Worm (Caenorhabditis elegans): ENCODE results near the gene cpsf-2.

ce11 chrV:7132248-7132647 is 46.7 kb upstream of the cpsf-2 start, which contains the start of gene sre-10:
- TF ChIP-seq nhr-71 (tag; optimal IDR thresholded peaks at IDR 0.05): no peak
- no peak for TF ChIP-seq unc-62 (GFP tag; optimal IDR thresholded peaks at IDR 0.05)
- TF ChIP-seq nhr-77 (tag; optimal IDR thresholded peaks at IDR 0.05): no peak
- TF ChIP-seq C16A3.4 (tag; optimal IDR thresholded peaks at IDR 0.05): no peak
- TF ChIP-seq snpc-4 (tag; optimal IDR thresholded peaks at IDR 0.05): no peak
- TF ChIP-seq C34B4.2 (tag; optimal IDR thresholded peaks at IDR 0.05): no peak
- no peak for TF ChIP-seq skn-1 (tag; optimal IDR thresholded peaks at IDR 0.05)
- TF ChIP-seq elt-2 (tag; optimal IDR thresholded peaks at IDR 0.05): no peak
